Worm (Caenorhabditis elegans) whole organism, early embryonic: Measurements from ENCODE around the gene gst-30.
"Not testable (repeated sequence)": the region's sequence is repeated elsewhere in the genome, so short reads cannot be mapped to it uniquely, and the experiment has no call there.

ENCODE experiments used
- B0310.2 ChIP-seq: sonication (generic microtip); optimal IDR thresholded peaks from 2 replicates; lab custom pipeline; 2016; ENCODE audit warnings: mild to moderate bottlenecking, missing genetic modification characterization, missing compliant biosample characterization
- F13C5.2 ChIP-seq: sonication (generic microtip); optimal IDR thresholded peaks from 2 replicates; lab custom pipeline; 2017; ENCODE audit warnings: mild to moderate bottlenecking, missing genetic modification characterization, inconsistent platforms, missing compliant biosample characterization
- aly-1 ChIP-seq: sonication (generic microtip); optimal IDR thresholded peaks from 2 replicates; lab custom pipeline; 2016; ENCODE audit warnings: missing genetic modification characterization, missing compliant biosample characterization
- ama-1 ChIP-seq: fragments of 150-350 bp; optimal IDR thresholded peaks from 2 replicates; lab custom pipeline; 2014
- ceh-13 ChIP-seq: fragments of 200-800 bp; sonication (Bioruptor generic); optimal IDR thresholded peaks from 2 replicates; lab custom pipeline; 2018; ENCODE audit warnings: mild to moderate bottlenecking, missing genetic modification characterization, missing compliant biosample characterization
- ceh-36 ChIP-seq: sonication (generic microtip); optimal IDR thresholded peaks from 2 replicates; lab custom pipeline; 2016; ENCODE audit warnings: missing genetic modification characterization, inconsistent platforms, missing compliant biosample characterization
- ets-7 ChIP-seq: sonication (generic microtip); optimal IDR thresholded peaks from 2 replicates; lab custom pipeline; 2016; ENCODE audit warnings: missing genotype, missing genetic modification characterization, missing compliant biosample characterization
- flt-1 ChIP-seq: fragments of 200-800 bp; sonication (Bioruptor generic); IDR thresholded peaks from 2 replicates; pipeline ENCODE4 v1.3.6; 2022; ENCODE audit warnings: missing genetic modification characterization, missing compliant biosample characterization
- hmbx-1 ChIP-seq: sonication (generic microtip); optimal IDR thresholded peaks from 2 replicates; lab custom pipeline; 2016; ENCODE audit warnings: mild to moderate bottlenecking, missing genetic modification characterization, missing compliant biosample characterization
- hmg-4 ChIP-seq: fragments of 200-800 bp; sonication (Bioruptor generic); optimal IDR thresholded peaks from 2 replicates; lab custom pipeline; 2018; ENCODE audit warnings: mild to moderate bottlenecking, missing genetic modification characterization, missing compliant biosample characterization
- hnd-1 ChIP-seq: sonication (generic microtip); optimal IDR thresholded peaks from 2 replicates; lab custom pipeline; 2016; ENCODE audit warnings: missing genetic modification characterization, missing compliant biosample characterization
- pes-1 ChIP-seq: fragments of 200-800 bp; sonication (Bioruptor generic); IDR thresholded peaks from 2 replicates; pipeline ENCODE4 v1.3.6; 2022; ENCODE audit warnings: missing genetic modification reagents, missing genetic modification characterization, missing compliant biosample characterization
- scrt-1 ChIP-seq: fragments of 200-800 bp; sonication (Bioruptor generic); IDR thresholded peaks from 2 replicates; pipeline ENCODE4 v1.3.6; 2022; ENCODE audit warnings: missing genetic modification characterization, missing compliant biosample characterization
- sea-1 ChIP-seq: fragments of 200-800 bp; sonication (Bioruptor generic); conservative IDR thresholded peaks from 2 replicates; pipeline ENCODE4 v1.3.6; 2022; ENCODE audit warnings: missing genetic modification characterization, missing compliant biosample characterization
- tbx-11 ChIP-seq: fragments of 200-800 bp; sonication (Bioruptor generic); IDR thresholded peaks from 2 replicates; pipeline ENCODE4 v1.3.6; 2022; ENCODE audit warnings: missing genetic modification characterization, missing compliant biosample characterization
- tbx-37 ChIP-seq: fragments of 200-800 bp; sonication (Bioruptor generic); conservative IDR thresholded peaks from 2 replicates; pipeline ENCODE4 v1.3.6; 2022; ENCODE audit warnings: missing genetic modification reagents, missing genetic modification characterization, missing compliant biosample characterization
- tra-4 ChIP-seq: sonication (generic microtip); optimal IDR thresholded peaks from 2 replicates; lab custom pipeline; 2017; ENCODE audit warnings: missing genetic modification characterization, missing compliant biosample characterization

gst-30 gene

DNA sequence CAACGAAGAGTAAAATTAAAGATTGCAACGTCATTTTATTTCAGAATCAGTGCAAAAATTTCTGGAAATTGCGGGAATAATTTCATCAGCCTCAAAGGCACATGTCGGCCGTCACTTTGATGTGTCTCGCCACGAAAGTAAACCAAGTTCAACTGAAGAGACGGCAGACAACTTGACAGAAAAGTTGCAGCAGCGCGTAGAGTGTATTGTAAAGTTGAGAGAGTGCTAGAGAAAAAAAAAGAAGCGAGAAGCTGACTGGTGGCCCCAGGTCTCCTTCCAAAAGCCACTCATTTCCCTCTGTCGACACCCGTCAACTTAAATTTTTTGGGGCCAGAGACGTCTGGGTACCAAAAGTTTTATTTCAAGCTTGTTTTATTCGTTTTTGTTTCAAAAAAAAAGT is 30.6 kb downstream of the gst-30 start:
- TF ChIP-seq B0310.2 (tag; lab: Kevin White, UChicago) (no peak), tbx-37 (GFP tag; lab: Robert Waterston, UW) (no peak), ama-1 (no peak), F13C5.2 (tag; lab: Kevin White, UChicago) (peak; percentile 3)

- not testable (repeated sequence) for TF ChIP-seq pes-1 (GFP tag; lab: Robert Waterston, UW); sea-1 (GFP tag; lab: Robert Waterston, UW); F13C5.2 (tag; lab: Kevin White, UChicago)
These were observed 31.2 kb downstream of the gst-30 start, which contains the start of gene sgt-1 for ce11 chrII:4903696-4904095. TSS of gene sgt-1 (minus strand) at chrII:4903796.

DNA sequence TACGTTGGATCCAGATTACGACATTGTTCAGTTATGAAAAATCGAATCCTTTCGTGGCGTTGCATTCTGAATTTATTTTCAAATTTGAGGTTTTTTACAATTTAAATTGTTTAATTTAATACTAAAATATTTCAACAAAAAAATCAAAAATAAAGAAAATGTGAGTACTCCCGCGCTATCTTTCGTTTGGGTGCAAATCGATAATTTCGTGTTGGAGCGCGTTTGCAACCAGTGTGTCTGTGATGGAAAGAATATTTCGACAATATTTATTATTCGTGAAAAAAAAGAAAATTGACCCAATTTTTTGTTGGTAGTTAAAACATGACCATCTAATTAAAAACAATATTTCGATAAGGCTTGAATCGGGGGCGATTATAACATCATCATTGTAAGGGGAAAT is 32.8 kb downstream of the gst-30 start, which contains the start of gene R05F9.9:
Gene R05F9.9 (minus strand): TSS at position 66 of the 400 bp plus-strand sequence.
- TF ChIP-seq tbx-11 (GFP tag; lab: Robert Waterston, UW) (no peak), hmg-4 (no peak), F13C5.2 (tag; lab: Kevin White, UChicago) (no peak), B0310.2 (tag; lab: Kevin White, UChicago) (no peak), tra-4 (no peak), ceh-13 (GFP tag; lab: Kevin White, UChicago) (no peak), scrt-1 (GFP tag; lab: Robert Waterston, UW) (no peak), flt-1 (GFP tag; lab: Robert Waterston, UW) (no peak), hmbx-1 (tag; lab: Kevin White, UChicago) (no peak), ama-1 (no peak), sea-1 (GFP tag; lab: Robert Waterston, UW) (no peak), ceh-36 (tag; lab: Kevin White, UChicago) (no peak), aly-1 (tag; lab: Kevin White, UChicago) (no peak), hnd-1 (no peak), ets-7 (tag; lab: Kevin White, UChicago) (no peak), pes-1 (GFP tag; lab: Robert Waterston, UW) (no peak)

- TF ChIP-seq hmbx-1, aly-1, ets-7 (tag; lab: Kevin White, UChicago): not testable (repeated sequence)
These were observed 36.3 kb downstream of the gst-30 start, which contains the start of gene msp-32 for ce11 chrII:4898529-4898928. TSS of gene msp-32 (plus strand) at chrII:4898829.

- TF ChIP-seq tbx-11 (GFP tag; lab: Robert Waterston, UW) (no peak), scrt-1 (GFP tag; lab: Robert Waterston, UW) (no peak), flt-1 (GFP tag; lab: Robert Waterston, UW) (no peak), F13C5.2 (tag; lab: Kevin White, UChicago) (no peak), ceh-36 (tag; lab: Kevin White, UChicago) (no peak), ama-1 (no peak), tbx-37 (GFP tag; lab: Robert Waterston, UW) (no peak), B0310.2 (tag; lab: Kevin White, UChicago) (no peak), hmg-4 (no peak)
These were observed 42.3 kb downstream of the gst-30 start, which contains the start of gene msp-33 for ce11 chrII:4892594-4892993. TSS of gene msp-33 (minus strand) at chrII:4892694.

DNA sequence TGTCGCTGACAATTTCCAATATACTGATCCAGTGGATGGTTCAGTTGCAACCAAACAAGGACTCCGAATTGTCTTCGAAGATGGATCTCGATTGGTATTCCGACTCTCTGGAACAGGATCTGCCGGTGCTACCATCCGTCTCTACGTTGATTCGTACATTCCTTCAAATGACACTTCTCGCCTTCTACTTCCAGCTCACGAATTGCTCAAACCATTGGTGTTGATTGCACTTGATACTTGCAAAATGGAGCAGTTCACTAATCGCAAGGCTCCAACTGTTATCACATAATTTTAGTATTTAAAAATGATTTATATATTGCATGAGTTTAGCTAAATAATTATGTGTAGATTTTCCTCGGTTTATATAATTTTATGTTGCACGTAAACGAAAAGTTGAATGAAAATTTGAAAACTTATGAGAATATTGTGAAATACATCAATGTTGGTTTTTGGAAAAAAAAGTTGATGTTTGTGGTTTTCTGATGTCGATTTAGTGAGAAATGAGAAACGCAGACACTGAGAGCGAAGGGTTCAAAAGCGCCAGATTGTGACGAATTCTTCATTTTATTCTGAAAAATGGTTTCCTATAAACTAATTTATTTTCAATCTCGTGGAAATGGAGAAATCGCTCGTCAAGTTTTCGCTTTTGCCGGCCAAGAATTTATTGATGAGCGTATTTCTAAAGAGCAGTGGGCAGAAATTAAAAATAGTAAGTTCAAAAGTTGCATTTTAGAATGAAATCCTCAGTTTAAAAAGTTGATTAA is 43.7 kb downstream of the gst-30 start, which contains the start of gene gst-9:
Gene gst-9 (plus strand): TSS at position 574 of the 764 bp plus-strand sequence.
- TF ChIP-seq ceh-13 (GFP tag; lab: Kevin White, UChicago) (no peak), B0310.2 (tag; lab: Kevin White, UChicago) (no peak), F13C5.2 (tag; lab: Kevin White, UChicago) (no peak), sea-1 (GFP tag; lab: Robert Waterston, UW) (no peak), ets-7 (tag; lab: Kevin White, UChicago) (no peak), tbx-11 (GFP tag; lab: Robert Waterston, UW) (no peak), pes-1 (GFP tag; lab: Robert Waterston, UW) (no peak), tbx-37 (GFP tag; lab: Robert Waterston, UW) (no peak), flt-1 (GFP tag; lab: Robert Waterston, UW) (no peak), hmg-4 (no peak), hmbx-1 (tag; lab: Kevin White, UChicago) (no peak), tra-4 (no peak), ama-1 (no peak), scrt-1 (GFP tag; lab: Robert Waterston, UW) (no peak)

DNA sequence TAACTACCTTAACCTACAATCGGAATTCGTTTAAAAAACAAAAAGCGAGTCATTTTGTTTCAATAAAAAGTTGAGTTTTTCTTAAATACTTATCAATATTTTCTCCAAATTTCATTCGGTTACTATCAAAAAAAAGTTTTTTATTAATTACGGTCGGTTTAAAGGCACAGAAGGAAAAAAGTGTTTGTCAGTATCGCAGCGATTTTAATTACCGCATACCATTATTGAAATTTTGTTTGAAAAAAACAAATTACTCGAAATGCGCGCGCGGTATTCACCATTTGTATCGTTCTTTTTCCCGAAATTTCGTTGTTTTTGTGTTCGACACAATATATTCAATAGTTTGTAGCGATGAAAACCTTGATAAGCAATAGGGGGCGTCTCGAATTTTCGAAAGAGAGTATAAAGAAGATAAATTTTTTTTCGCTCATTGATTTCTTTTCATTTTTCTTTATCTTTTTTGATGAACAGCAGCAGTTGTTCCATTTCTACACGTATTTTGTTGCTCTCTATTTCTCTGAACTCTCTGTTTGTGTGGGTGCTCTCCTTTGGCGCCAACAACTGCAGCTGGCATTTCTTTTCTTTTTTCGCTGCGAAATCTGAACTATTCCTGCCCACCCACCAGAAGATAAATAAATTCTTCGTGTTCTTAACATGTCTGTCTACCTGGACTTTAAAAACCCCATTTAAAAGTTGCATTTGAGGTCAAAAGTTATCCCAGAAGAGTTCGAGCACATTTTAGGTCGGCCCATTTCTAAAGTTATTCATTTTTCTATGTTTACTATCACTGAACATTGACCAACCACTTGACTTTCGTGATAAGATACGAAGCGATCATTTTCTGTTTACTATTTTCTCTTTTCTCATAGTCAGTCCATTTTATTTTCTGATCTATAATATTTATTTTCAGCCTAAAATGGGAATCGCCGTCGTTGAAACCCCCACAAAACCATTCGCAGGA is 46.0 kb downstream of the gst-30 start, which contains the start of gene pgm-1:
Gene pgm-1 (plus strand): TSS at position 911 of the 961 bp plus-strand sequence.
- TF ChIP-seq pes-1 (GFP tag; lab: Robert Waterston, UW) = no peak
- TF ChIP-seq tbx-11 (GFP tag; lab: Robert Waterston, UW) = no peak
- TF ChIP-seq B0310.2 (tag; lab: Kevin White, UChicago) = no peak
- no peak for TF ChIP-seq ets-7 (tag; lab: Kevin White, UChicago)
- no peak for TF ChIP-seq ama-1
- TF ChIP-seq ceh-36 (tag; lab: Kevin White, UChicago) = no peak
- no peak for TF ChIP-seq hmbx-1 (tag; lab: Kevin White, UChicago)
- TF ChIP-seq scrt-1 (GFP tag; lab: Robert Waterston, UW) = no peak
- TF ChIP-seq tra-4 = no peak
- no peak for TF ChIP-seq ceh-13 (GFP tag; lab: Kevin White, UChicago)
- no peak for TF ChIP-seq hmg-4
- TF ChIP-seq hnd-1 = no peak
- no peak for TF ChIP-seq aly-1 (tag; lab: Kevin White, UChicago)
- no peak for TF ChIP-seq sea-1 (GFP tag; lab: Robert Waterston, UW)
- TF ChIP-seq F13C5.2 (tag; lab: Kevin White, UChicago) = no peak
- no peak for TF ChIP-seq flt-1 (GFP tag; lab: Robert Waterston, UW)
- TF ChIP-seq tbx-37 (GFP tag; lab: Robert Waterston, UW) = no peak
